Worm (Caenorhabditis elegans) whole organism, L3 larva: ENCODE results near the gene ceh-62.

Experiments
- R02D3.7 ChIP-seq: fragments of 150-350 bp; optimal IDR thresholded peaks from 2 replicates; lab custom pipeline; 2014; ENCODE audit warnings: missing biosample characterization, missing genetic modification characterization
- ZK546.5 ChIP-seq: sonication (generic microtip); optimal IDR thresholded peaks from 2 replicates; lab custom pipeline; 2017; ENCODE audit warnings: missing biosample characterization, missing genetic modification characterization
- aly-2 ChIP-seq: fragments of 150-350 bp; optimal IDR thresholded peaks from 2 replicates; lab custom pipeline; 2014; ENCODE audit warnings: missing biosample characterization, missing genetic modification characterization
- ama-1 ChIP-seq: fragments of 150-350 bp; optimal IDR thresholded peaks from 2 replicates; lab custom pipeline; 2018
- ceh-16 ChIP-seq: sonication (generic microtip); optimal IDR thresholded peaks from 2 replicates; lab custom pipeline; 2017; ENCODE audit warnings: missing biosample characterization, missing genetic modification characterization
- ceh-28 ChIP-seq: fragments of 150-350 bp; optimal IDR thresholded peaks from 2 replicates; lab custom pipeline; 2014; ENCODE audit warnings: missing biosample characterization, missing genetic modification reagents, missing genetic modification characterization
- ceh-82 ChIP-seq: fragments of 150-350 bp; optimal IDR thresholded peaks from 2 replicates; lab custom pipeline; 2014; ENCODE audit warnings: missing biosample characterization, missing genetic modification characterization
- ceh-9 ChIP-seq: sonication (generic microtip); optimal IDR thresholded peaks from 2 replicates; lab custom pipeline; 2018; ENCODE audit warnings: missing biosample characterization, missing genetic modification characterization
- elt-2 ChIP-seq: sonication (generic microtip); optimal IDR thresholded peaks from 2 replicates; lab custom pipeline; 2016; ENCODE audit warnings: missing genetic modification reagents, mild to moderate bottlenecking, missing genetic modification characterization, missing compliant biosample characterization
- elt-3 ChIP-seq, 3 experiments: fragments of 150-350 bp in 1 of 3; sonication (generic microtip) in 2 of 3; optimal IDR thresholded peaks; 2 replicates in 2 of 3; 4 replicates in 1 of 3; lab custom pipeline; 2014 to 2017; ENCODE audit warnings: missing biosample characterization in 3 of 3, missing genetic modification characterization in 3 of 3
- eor-1 ChIP-seq, 2 experiments: fragments of 150-350 bp; optimal IDR thresholded peaks; 2 replicates each; lab custom pipeline; 2014 to 2018; ENCODE audit warnings: missing biosample characterization in 2 of 2, missing genetic modification characterization in 2 of 2
- fkh-2 ChIP-seq: fragments of 150-350 bp; optimal IDR thresholded peaks from 2 replicates; lab custom pipeline; 2014; ENCODE audit warnings: missing biosample characterization, missing genetic modification reagents, missing genetic modification characterization
- fos-1 ChIP-seq: fragments of 150-350 bp; optimal IDR thresholded peaks from 2 replicates; lab custom pipeline; 2014; ENCODE audit warnings: missing biosample characterization, missing genetic modification characterization
- hmg-11 ChIP-seq: sonication (generic microtip); optimal IDR thresholded peaks from 2 replicates; lab custom pipeline; 2016; ENCODE audit warnings: missing genetic modification characterization, missing compliant biosample characterization
- jun-1 ChIP-seq: fragments of 150-350 bp; optimal IDR thresholded peaks from 2 replicates; lab custom pipeline; 2014; ENCODE audit warnings: missing biosample characterization, missing genetic modification reagents, missing genetic modification characterization
- lin-15B ChIP-seq: fragments of 150-350 bp; optimal IDR thresholded peaks from 2 replicates; lab custom pipeline; 2014; ENCODE audit warnings: missing biosample characterization, missing genetic modification characterization
- lin-39 ChIP-seq: fragments of 150-350 bp; optimal IDR thresholded peaks from 2 replicates; lab custom pipeline; 2018; ENCODE audit warnings: missing biosample characterization, missing genetic modification reagents, missing genetic modification characterization
- lsy-12 ChIP-seq: sonication (generic microtip); optimal IDR thresholded peaks from 2 replicates; lab custom pipeline; 2016; ENCODE audit warnings: mild to moderate bottlenecking, missing genetic modification characterization, missing compliant biosample characterization
- mdl-1 ChIP-seq: fragments of 150-350 bp; optimal IDR thresholded peaks from 2 replicates; lab custom pipeline; 2014; ENCODE audit warnings: missing biosample characterization, missing genetic modification characterization
- mml-1 ChIP-seq: fragments of 150-350 bp; sonication (generic microtip); optimal IDR thresholded peaks from 3 replicates; lab custom pipeline; 2014; ENCODE audit warnings: missing biosample characterization, missing genetic modification characterization
- nfya-1 ChIP-seq: sonication (generic microtip); optimal IDR thresholded peaks from 2 replicates; lab custom pipeline; 2017; ENCODE audit warnings: missing genetic modification characterization, mild to moderate bottlenecking, missing compliant biosample characterization, antibody characterized with exemption, moderate library complexity; ENCODE audit not compliant: insufficient read depth
- nhr-23 ChIP-seq: fragments of 150-350 bp; optimal IDR thresholded peaks from 2 replicates; lab custom pipeline; 2014; ENCODE audit warnings: missing biosample characterization, missing genetic modification reagents, missing genetic modification characterization
- nhr-237 ChIP-seq: fragments of 150-350 bp; optimal IDR thresholded peaks from 2 replicates; lab custom pipeline; 2014; ENCODE audit warnings: missing biosample characterization, missing genetic modification characterization
- nhr-25 ChIP-seq: sonication (generic microtip); optimal IDR thresholded peaks from 2 replicates; lab custom pipeline; 2017; ENCODE audit warnings: missing biosample characterization, missing genetic modification characterization
- nhr-28 ChIP-seq: fragments of 150-350 bp; optimal IDR thresholded peaks from 2 replicates; lab custom pipeline; 2014; ENCODE audit warnings: missing biosample characterization, missing genetic modification characterization
- nhr-43 ChIP-seq: sonication (generic microtip); optimal IDR thresholded peaks from 2 replicates; lab custom pipeline; 2016; ENCODE audit warnings: mild to moderate bottlenecking, missing genetic modification characterization, missing compliant biosample characterization; ENCODE audit not compliant: poor library complexity, severe bottlenecking
- nhr-67 ChIP-seq: fragments of 150-350 bp; optimal IDR thresholded peaks from 2 replicates; lab custom pipeline; 2014; ENCODE audit warnings: missing biosample characterization, missing genetic modification characterization
- nhr-76 ChIP-seq: fragments of 150-350 bp; sonication (generic microtip); optimal IDR thresholded peaks from 5 replicates; lab custom pipeline; 2014; ENCODE audit warnings: missing biosample characterization, missing genetic modification characterization
- nhr-77 ChIP-seq: fragments of 150-350 bp; optimal IDR thresholded peaks from 2 replicates; lab custom pipeline; 2014; ENCODE audit warnings: missing biosample characterization, missing genetic modification characterization
- pha-4 ChIP-seq: fragments of 150-350 bp; optimal IDR thresholded peaks from 2 replicates; lab custom pipeline; 2014; ENCODE audit warnings: missing biosample characterization, missing genetic modification reagents, missing genetic modification characterization
- sea-2 ChIP-seq: fragments of 150-350 bp; sonication (generic microtip); optimal IDR thresholded peaks from 4 replicates; lab custom pipeline; 2014; ENCODE audit warnings: missing biosample characterization, missing genetic modification reagents, missing genetic modification characterization
- skn-1 ChIP-seq: fragments of 150-350 bp; optimal IDR thresholded peaks from 2 replicates; lab custom pipeline; 2014; ENCODE audit warnings: missing biosample characterization, missing genetic modification characterization
- tbx-2 ChIP-seq: sonication (generic microtip); optimal IDR thresholded peaks from 2 replicates; lab custom pipeline; 2016; ENCODE audit warnings: mild to moderate bottlenecking, missing genetic modification characterization, missing compliant biosample characterization
- ztf-11 ChIP-seq: fragments of 150-350 bp; optimal IDR thresholded peaks from 2 replicates; lab custom pipeline; 2014; ENCODE audit warnings: missing biosample characterization, missing genetic modification characterization

Gene ceh-62

ce11 chrII:10819928-10820423 is 14.4 kb downstream of the ceh-62 start, which contains the start of gene R06F6.8 (continued):
- no peak for TF ChIP-seq fos-1 (tag; lab: Kevin White, UChicago)
- TF ChIP-seq aly-2 (tag; lab: Kevin White, UChicago): no peak
- no peak for TF ChIP-seq nhr-28 (tag; lab: Kevin White, UChicago)
- TF ChIP-seq ceh-9 (tag; lab: Kevin White, UChicago): no peak
- TF ChIP-seq, all 47 proteins: peak for 5

DNA sequence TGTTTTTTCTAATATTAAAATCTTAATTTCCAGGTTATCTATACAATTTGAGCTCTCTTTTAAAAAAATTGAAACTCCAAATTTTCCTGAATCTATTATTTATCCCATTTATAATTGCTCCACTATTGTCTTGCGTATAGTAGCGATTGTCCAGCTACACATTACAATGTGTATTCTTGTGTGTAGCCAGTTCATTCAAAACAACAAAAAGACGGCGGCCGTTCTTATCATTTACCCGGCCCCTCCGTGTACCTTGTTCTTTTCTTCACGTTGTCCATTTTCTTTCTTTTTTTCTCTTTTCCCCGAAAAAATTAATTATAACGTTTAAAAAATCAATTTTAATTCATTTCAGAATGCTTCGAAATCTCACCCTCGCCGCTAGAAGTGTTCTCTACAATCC is 15.1 kb downstream of the ceh-62 start, which contains the start of gene ech-4:
Gene ech-4, plus strand, starts transcription at position 353 of the 400 bp plus-strand sequence.
- TF ChIP-seq jun-1 (tag; lab: Kevin White, UChicago) (peak; percentile 3), elt-2 (tag; lab: Kevin White, UChicago) (peak; percentile 47), pha-4 (peak; percentile 11), ceh-16 (tag; lab: Kevin White, UChicago) (no peak)
- TF ChIP-seq, all 47 proteins: peak for 3

DNA sequence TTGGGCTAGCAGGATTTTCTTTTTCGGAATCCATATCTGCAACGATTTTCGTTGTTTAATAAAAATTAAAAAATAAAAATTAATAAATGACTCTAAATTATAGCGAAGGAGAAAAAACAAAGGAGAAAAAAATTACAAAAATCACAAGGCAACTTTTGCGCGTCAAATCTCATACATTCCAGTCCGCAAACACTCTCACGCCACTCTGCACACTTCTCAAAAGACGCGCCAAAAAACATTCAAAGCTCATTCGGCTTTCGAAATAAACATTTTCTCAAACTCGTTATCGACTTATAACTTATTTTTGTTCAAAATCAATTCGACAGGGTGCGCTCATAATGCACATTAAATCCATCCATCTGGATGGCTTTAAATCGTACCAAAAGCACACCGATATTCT is 18.5 kb downstream of the ceh-62 start, which contains the start of the genes R06F6.12 and mix-1:
Gene R06F6.12, minus strand, starts transcription at position 36 of the 400 bp plus-strand sequence.
Gene mix-1, plus strand, starts transcription at position 201 of the 400 bp plus-strand sequence.
- peak; percentile 7 for TF ChIP-seq R02D3.7 (tag; lab: Kevin White, UChicago)
- peak; percentile 75 for TF ChIP-seq nfya-1 (tag; lab: Kevin White, UChicago)
- no peak for TF ChIP-seq elt-3 (tag; optimal IDR thresholded peaks at IDR 0.05; lab: Kevin White, UChicago)
- TF ChIP-seq lin-39 (tag; lab: Kevin White, UChicago): no peak
- peak; percentile 8 for TF ChIP-seq elt-2 (tag; lab: Kevin White, UChicago)
- no peak for TF ChIP-seq nhr-25 (tag; lab: Kevin White, UChicago)
- no peak for TF ChIP-seq ztf-11 (tag; lab: Kevin White, UChicago)
- no peak for TF ChIP-seq ceh-82 (tag; lab: Kevin White, UChicago)
- peak; percentile 74 for TF ChIP-seq pha-4
- TF ChIP-seq nhr-23 (tag; lab: Kevin White, UChicago): peak; percentile 51
- peak; percentile 58 for TF ChIP-seq lin-15B (tag; lab: Kevin White, UChicago)
- peak; percentile 75 for TF ChIP-seq hmg-11 (tag; lab: Kevin White, UChicago)
- TF ChIP-seq nhr-43 (tag; lab: Kevin White, UChicago): peak; percentile 62
- no peak for TF ChIP-seq ama-1 (lab: Kevin White, UChicago)

DNA sequence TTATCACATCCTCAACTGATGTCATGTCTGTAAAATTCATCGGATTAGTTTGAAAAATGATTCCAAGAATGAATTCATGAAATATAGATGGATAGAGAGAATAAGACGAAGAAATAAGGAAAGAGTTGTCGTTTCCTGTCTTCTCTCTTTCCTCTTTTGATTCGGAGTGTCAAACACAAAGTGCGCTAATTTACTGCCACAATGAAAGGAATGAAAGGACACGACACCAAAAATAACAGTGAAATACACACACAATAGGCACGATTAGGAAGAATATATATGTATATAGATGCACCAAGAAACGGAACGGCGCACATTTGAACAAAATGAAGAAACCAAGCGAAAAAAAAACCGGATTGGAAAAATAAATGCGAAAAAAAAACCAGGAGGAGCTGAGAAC is 23.5 kb downstream of the ceh-62 start, which contains the start of gene VM106R.1:
Gene VM106R.1, minus strand, starts transcription at position 101 of the 400 bp plus-strand sequence.
- TF ChIP-seq fkh-2 (tag; lab: Kevin White, UChicago) (no peak), eor-1 (tag; optimal IDR thresholded peaks at IDR 0.05; lab: Kevin White, UChicago) (no peak), ceh-9 (tag; lab: Kevin White, UChicago) (no peak), nhr-77 (tag; lab: Kevin White, UChicago) (no peak), mml-1 (tag; lab: Kevin White, UChicago) (no peak), elt-2 (tag; lab: Kevin White, UChicago) (no peak), nhr-43 (tag; lab: Kevin White, UChicago) (no peak), ceh-28 (no peak), ceh-16 (tag; lab: Kevin White, UChicago) (no peak), nfya-1 (tag; lab: Kevin White, UChicago) (no peak), nhr-237 (tag; lab: Kevin White, UChicago) (no peak), ceh-82 (tag; lab: Kevin White, UChicago) (no peak), lsy-12 (no peak), R02D3.7 (tag; lab: Kevin White, UChicago) (no peak), nhr-76 (no peak), ZK546.5 (tag; lab: Kevin White, UChicago) (no peak), nhr-25 (tag; lab: Kevin White, UChicago) (no peak)

- TF ChIP-seq mdl-1 (tag; lab: Kevin White, UChicago): no peak
- no peak for TF ChIP-seq aly-2 (tag; lab: Kevin White, UChicago)
- no peak for TF ChIP-seq elt-3 (tag; optimal IDR thresholded peaks at IDR 0.05; lab: Kevin White, UChicago)
- no peak for TF ChIP-seq elt-2 (tag; lab: Kevin White, UChicago)
- TF ChIP-seq lin-15B (tag; lab: Kevin White, UChicago): no peak
- TF ChIP-seq ceh-82 (tag; lab: Kevin White, UChicago): no peak
- no peak for TF ChIP-seq nhr-28 (tag; lab: Kevin White, UChicago)
- TF ChIP-seq sea-2 (GFP tag; lab: Kevin White, UChicago): no peak
- TF ChIP-seq tbx-2: no peak
- peak; percentile 84 for TF ChIP-seq lin-39 (tag; lab: Kevin White, UChicago)
- no peak for TF ChIP-seq nhr-67 (tag; lab: Kevin White, UChicago)
- TF ChIP-seq R02D3.7 (tag; lab: Kevin White, UChicago): no peak
- TF ChIP-seq nhr-77 (tag; lab: Kevin White, UChicago): no peak
- no peak for TF ChIP-seq skn-1 (tag; lab: Kevin White, UChicago)
- no peak for TF ChIP-seq nhr-76
- TF ChIP-seq nfya-1 (tag; lab: Kevin White, UChicago): peak; percentile 24
These were observed 24.0 kb downstream of the ceh-62 start for ce11 chrII:10829572-10829971.
